Worm (Caenorhabditis elegans): Measurements from ENCODE around the gene asns-1.

DNA sequence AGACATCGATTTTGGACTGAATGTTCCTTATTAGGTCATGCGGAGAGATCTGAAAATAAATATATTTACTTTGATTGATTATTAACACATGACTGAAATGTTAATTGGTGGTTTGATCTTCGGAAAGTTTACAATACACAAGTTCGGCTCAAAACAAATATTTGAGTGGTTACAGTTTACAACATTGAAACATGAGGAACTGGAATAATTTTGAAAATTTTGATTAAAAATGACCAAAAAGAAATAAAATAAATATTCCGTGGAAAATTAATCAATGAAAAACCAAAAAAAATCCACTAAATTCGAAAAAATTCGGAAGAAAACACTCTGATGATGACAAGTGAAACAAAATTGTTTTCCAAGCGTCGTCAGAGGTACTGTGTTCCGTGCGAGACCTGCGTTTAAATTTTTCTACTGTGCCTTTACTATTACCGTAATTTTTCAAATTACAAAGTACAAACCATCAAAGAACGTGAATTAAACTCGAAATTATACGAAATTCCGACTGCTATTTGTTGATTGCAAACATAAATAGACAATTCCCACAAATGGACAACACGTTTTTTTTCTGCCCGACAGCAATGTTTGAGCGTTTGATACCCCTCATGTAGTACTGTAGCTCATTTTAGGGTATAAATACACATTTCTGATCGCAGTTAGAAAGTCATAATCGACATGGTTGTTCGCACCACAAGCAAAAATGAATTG lies 25.0 kb upstream of the asns-1 start, which contains the start of the genes F45F2.11 and otpl-7:
- TF ChIP-seq klf-2 (GFP tag; conservative IDR thresholded peaks at IDR 0.05) (no peak), flt-1 (GFP tag; IDR thresholded peaks at IDR 0.05) (no peak), ref-1 (GFP tag; conservative IDR thresholded peaks at IDR 0.05) (no peak), ztf-23 (GFP tag; IDR thresholded peaks at IDR 0.05) (no peak), ztf-29 (GFP tag; IDR thresholded peaks at IDR 0.05) (no peak), med-1 (GFP tag; optimal IDR thresholded peaks at IDR 0.05; ENCODE audit: insufficient read depth) (no peak), T22C8.4 (GFP tag; IDR thresholded peaks at IDR 0.05) (no peak), tab-1 (GFP tag; IDR thresholded peaks at IDR 0.05) (no peak)
